Fruit fly (Drosophila melanogaster) Kc167 (cell line): ENCODE data around the gene nrv1.

ENCODE experiments used
- Myc ChIP-seq: fragments of >200 bp; optimal IDR thresholded peaks from 2 replicates; lab custom pipeline; 2017; ENCODE audit warnings: missing external identifiers
- Sin3A ChIP-seq: fragments of >200 bp; optimal IDR thresholded peaks from 2 replicates; lab custom pipeline; 2018; ENCODE audit warnings: missing external identifiers
- h ChIP-seq: fragments of >200 bp; optimal IDR thresholded peaks from 3 replicates; lab custom pipeline; 2018; ENCODE audit warnings: missing external identifiers
- insv ChIP-seq: fragments of >200 bp; optimal IDR thresholded peaks from 3 replicates; lab custom pipeline; 2018; ENCODE audit warnings: missing external identifiers
- psq ChIP-seq: fragments of >200 bp; optimal IDR thresholded peaks from 2 replicates; lab custom pipeline; 2017; ENCODE audit warnings: missing external identifiers
- ttk ChIP-seq: sonication (Bioruptor generic); optimal IDR thresholded peaks from 2 replicates; lab custom pipeline; 2017; ENCODE audit warnings: missing external identifiers

Gene nrv1

DNA sequence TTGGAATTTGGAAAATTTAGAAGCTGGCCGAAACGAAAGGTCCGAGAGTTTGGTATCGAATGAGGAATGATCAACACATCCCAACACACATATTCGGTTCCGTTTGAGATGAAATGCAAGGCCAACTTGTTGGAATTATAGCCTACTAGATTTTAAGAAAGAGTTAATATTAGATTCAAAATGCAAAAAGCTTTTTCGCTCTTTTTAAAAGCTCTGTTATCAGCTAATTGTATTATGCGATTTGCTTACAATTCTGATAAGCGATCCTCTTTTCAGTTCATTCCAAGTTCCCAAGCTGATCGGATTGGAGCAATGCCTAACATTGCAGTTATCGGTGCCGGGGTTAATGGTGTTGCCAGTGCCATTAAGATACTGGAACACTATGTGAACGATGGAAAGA is 16.1 kb upstream of the nrv1 start, which contains the start of the genes CG17377 and Daao2:
Gene CG17377 (minus strand): TSS at position 101 of the 400 bp plus-strand sequence.
Gene Daao2 (plus strand): TSS at position 272 of the 400 bp plus-strand sequence.
- no peak for TF ChIP-seq Myc (lab: Kevin White, UChicago)
- TF ChIP-seq psq (lab: Kevin White, UChicago), result no peak
- TF ChIP-seq ttk (lab: Kevin White, UChicago), result no peak
- no peak for TF ChIP-seq Sin3A
- no peak for TF ChIP-seq h (lab: Kevin White, UChicago)
- TF ChIP-seq insv (lab: Kevin White, UChicago), result no peak

DNA sequence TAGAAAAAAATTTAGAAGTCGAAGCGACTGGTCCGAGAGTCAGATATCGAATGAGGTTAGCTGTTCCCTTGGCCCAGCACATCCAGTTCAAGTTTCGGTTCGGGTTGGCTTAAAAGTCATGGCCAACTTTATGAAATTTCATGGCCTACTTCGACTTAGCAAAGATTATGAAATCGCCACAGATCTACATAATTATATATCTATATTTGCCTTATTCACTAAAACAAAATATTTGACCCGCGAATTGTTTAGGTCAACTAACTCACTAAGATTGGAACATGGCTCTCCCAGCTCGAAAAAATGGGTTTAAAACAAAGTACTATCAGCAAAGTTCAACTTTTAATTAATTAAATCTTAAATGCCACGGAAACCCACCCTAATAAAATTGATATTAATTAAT is 14.1 kb upstream of the nrv1 start, which contains the start of gene CG17376:
Gene CG17376 (minus strand): TSS at position 101 of the 400 bp plus-strand sequence.
- TF ChIP-seq ttk (lab: Kevin White, UChicago) (no peak), Myc (lab: Kevin White, UChicago) (no peak), h (lab: Kevin White, UChicago) (no peak), insv (lab: Kevin White, UChicago) (no peak), Sin3A (no peak), psq (lab: Kevin White, UChicago) (no peak)

- TF ChIP-seq psq (lab: Kevin White, UChicago) (no peak), Sin3A (no peak), ttk (lab: Kevin White, UChicago) (no peak), insv (lab: Kevin White, UChicago) (no peak), Myc (lab: Kevin White, UChicago) (no peak)
Observed at dm6 chr2L:6799551-6799950, 12.9 kb upstream of the nrv1 start.

DNA sequence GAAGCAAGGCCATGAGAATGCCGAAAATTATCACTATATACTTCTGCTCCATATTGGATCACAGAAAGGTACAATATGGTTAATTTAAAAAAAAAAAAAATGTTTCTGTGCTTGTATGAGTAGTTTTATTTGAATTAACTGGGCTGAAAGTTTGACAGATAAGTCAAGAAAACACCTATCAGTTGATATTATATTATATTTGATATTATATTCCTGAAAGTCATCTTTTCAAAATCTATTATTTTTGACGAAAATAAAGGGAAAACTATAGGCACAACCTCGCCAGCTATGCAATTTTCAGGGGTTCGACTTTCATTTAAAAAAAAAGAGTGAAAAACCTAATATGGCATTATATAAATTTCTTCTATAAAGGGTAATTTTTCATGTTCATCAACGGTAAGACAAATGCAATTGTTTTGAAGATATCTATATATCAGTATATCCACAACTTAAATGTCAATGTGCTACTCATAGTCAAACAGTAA is 12.1 kb upstream of the nrv1 start, which contains the start of the genes nrv2 and CG43610:
Gene nrv2 (minus strand): TSS at position 101 of the 485 bp plus-strand sequence.
Gene CG43610 (plus strand): TSS at position 435 of the 485 bp plus-strand sequence.
- TF ChIP-seq psq (lab: Kevin White, UChicago) (no peak), Myc (lab: Kevin White, UChicago) (no peak), insv (lab: Kevin White, UChicago) (no peak), h (lab: Kevin White, UChicago) (no peak), ttk (lab: Kevin White, UChicago) (no peak), Sin3A (no peak)

- TF ChIP-seq Myc (lab: Kevin White, UChicago), result no peak
- TF ChIP-seq insv (lab: Kevin White, UChicago), result no peak
- no peak for TF ChIP-seq h (lab: Kevin White, UChicago)
- TF ChIP-seq psq (lab: Kevin White, UChicago), result no peak
- TF ChIP-seq ttk (lab: Kevin White, UChicago), result no peak
- TF ChIP-seq Sin3A, result no peak
Observed at dm6 chr2L:6797408-6797807, 10.7 kb upstream of the nrv1 start.

DNA sequence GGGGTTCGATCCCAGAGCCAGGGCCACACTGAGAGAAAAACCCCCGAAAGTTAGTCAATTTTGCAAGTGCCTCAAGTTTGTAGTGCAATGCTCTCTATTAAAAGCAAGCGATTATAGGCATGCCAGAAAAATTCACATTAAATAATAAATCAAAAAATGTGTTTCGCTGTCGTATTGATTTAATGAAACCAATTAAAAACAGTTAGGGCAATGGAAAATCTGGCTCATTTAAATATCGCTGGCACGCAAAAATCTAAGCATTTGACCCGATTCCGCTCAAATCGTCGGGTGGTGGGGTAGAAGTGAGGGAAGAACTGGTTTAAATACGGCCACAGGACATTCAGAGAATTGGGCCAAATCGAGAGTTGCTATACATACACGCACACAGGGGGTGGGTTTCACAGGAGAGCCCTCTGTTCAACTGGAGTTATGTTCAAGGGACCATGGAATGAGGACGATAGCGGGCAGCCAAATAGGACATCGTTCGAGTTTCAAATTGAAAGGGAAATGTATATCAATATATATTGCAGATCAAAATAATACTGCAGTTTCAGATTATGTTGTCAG is 8.4 kb upstream of the nrv1 start:
- TF ChIP-seq insv (lab: Kevin White, UChicago) (no peak), h (lab: Kevin White, UChicago) (no peak), psq (lab: Kevin White, UChicago) (no peak), Myc (lab: Kevin White, UChicago) (no peak), ttk (lab: Kevin White, UChicago) (no peak), Sin3A (no peak)

dm6 chr2L:6794418-6794793 is 7.7 kb upstream of the nrv1 start:
- TF ChIP-seq Sin3A (no peak), psq (lab: Kevin White, UChicago) (no peak), insv (lab: Kevin White, UChicago) (no peak), h (lab: Kevin White, UChicago) (no peak)

DNA sequence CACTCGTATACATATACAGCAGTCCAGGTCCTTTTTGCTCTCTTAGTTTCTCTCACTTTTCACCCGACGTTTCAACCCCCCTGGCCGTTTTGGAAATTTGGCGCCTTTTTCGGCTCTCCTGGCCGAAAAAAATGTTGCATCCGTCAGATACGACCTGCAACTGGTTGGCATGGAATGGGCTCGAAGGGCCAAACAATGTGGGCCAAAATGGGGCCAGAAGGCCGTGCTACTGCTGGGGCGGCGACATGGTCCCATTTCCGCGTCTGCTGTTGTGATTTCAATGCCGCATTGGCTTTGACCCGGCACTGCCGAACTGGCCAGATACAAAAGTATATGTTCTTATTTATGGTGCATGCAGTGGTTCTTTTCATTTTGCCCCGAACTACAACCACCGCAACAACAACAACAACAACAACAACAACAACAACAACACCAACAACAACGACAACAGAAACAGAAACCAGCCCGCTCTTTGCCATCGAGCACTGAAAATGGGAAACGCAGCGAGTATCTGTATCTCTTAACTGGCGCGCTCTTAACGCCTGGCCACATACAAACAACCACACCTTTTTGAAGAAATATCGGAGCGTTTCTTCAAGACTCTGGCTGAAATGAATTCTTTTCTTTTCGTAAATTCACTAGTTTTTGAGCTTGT is 7.2 kb upstream of the nrv1 start:
- TF ChIP-seq psq (lab: Kevin White, UChicago) (no peak), Myc (lab: Kevin White, UChicago) (no peak), Sin3A (no peak), h (lab: Kevin White, UChicago) (no peak), insv (lab: Kevin White, UChicago) (no peak), ttk (lab: Kevin White, UChicago) (no peak)

- TF ChIP-seq insv (lab: Kevin White, UChicago), result no peak
- TF ChIP-seq psq (lab: Kevin White, UChicago), result no peak
- TF ChIP-seq ttk (lab: Kevin White, UChicago), result no peak
- no peak for TF ChIP-seq Sin3A
- TF ChIP-seq Myc (lab: Kevin White, UChicago), result no peak
- TF ChIP-seq h (lab: Kevin White, UChicago), result no peak
Observed at dm6 chr2L:6791845-6792443, 5.3 kb upstream of the nrv1 start.

DNA sequence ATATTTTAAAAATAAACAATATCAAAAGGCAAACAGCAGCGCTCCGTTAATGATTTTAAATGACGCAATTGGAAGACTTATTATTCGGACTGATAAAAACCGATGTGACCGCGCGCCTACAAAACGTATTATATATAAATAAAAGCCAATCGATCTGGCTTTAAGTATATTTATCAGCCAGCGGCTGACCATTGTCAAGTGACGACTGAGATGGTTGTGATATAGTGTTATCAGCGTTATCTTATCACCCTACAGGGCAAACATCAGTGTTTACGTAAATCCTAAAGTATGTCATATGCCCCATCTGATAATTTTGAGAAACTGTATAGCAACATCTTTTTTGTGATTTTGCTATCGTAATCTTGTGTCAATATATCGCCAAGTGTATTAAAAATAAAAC is 2.7 kb upstream of the nrv1 start:
- TF ChIP-seq Myc (lab: Kevin White, UChicago) (no peak), Sin3A (no peak), h (lab: Kevin White, UChicago) (no peak), insv (lab: Kevin White, UChicago) (no peak), psq (lab: Kevin White, UChicago) (no peak)

dm6 chr2L:6787973-6788368 is 1.3 kb upstream of the nrv1 start:
- no peak for TF ChIP-seq h (lab: Kevin White, UChicago)
- no peak for TF ChIP-seq ttk (lab: Kevin White, UChicago)
- no peak for TF ChIP-seq psq (lab: Kevin White, UChicago)
- no peak for TF ChIP-seq insv (lab: Kevin White, UChicago)
- no peak for TF ChIP-seq Sin3A
- no peak for TF ChIP-seq Myc (lab: Kevin White, UChicago)
